Worm (Caenorhabditis elegans) whole organism, midembryonic: ENCODE data around the gene ifc-1.

Experiments used
- T22C8.4 ChIP-seq: fragments of 200-800 bp; sonication (Bioruptor generic); IDR thresholded peaks from 2 replicates; pipeline ENCODE4 v1.3.6; 2022; ENCODE audit warnings: missing genetic modification characterization, missing compliant biosample characterization
- cog-1 ChIP-seq: sonication (generic microtip); optimal IDR thresholded peaks from 2 replicates; lab custom pipeline; 2016; ENCODE audit warnings: missing genetic modification characterization, missing compliant biosample characterization
- flt-1 ChIP-seq: fragments of 200-800 bp; sonication (Bioruptor generic); IDR thresholded peaks from 2 replicates; pipeline ENCODE4 v1.3.6; 2022; ENCODE audit warnings: missing genetic modification characterization, missing compliant biosample characterization
- klf-2 ChIP-seq: fragments of 200-800 bp; sonication (Bioruptor generic); conservative IDR thresholded peaks from 2 replicates; pipeline ENCODE4 v1.3.6; 2022; ENCODE audit warnings: missing genetic modification reagents, missing genetic modification characterization, missing compliant biosample characterization
- med-1 ChIP-seq: sonication (generic microtip); optimal IDR thresholded peaks from 2 replicates; lab custom pipeline; 2017; ENCODE audit warnings: missing genetic modification characterization, mild to moderate bottlenecking, missing compliant biosample characterization, antibody characterized with exemption, missing genetic modification reagents; ENCODE audit not compliant: insufficient read depth
- ref-1 ChIP-seq: fragments of 200-800 bp; sonication (Bioruptor generic); conservative IDR thresholded peaks from 2 replicates; pipeline ENCODE4 v1.3.6; 2022; ENCODE audit warnings: missing genetic modification reagents, missing genetic modification characterization, missing compliant biosample characterization
- tab-1 ChIP-seq: fragments of 200-800 bp; sonication (Bioruptor generic); IDR thresholded peaks from 2 replicates; pipeline ENCODE4 v1.3.6; 2022; ENCODE audit warnings: missing genetic modification characterization, missing compliant biosample characterization
- ztf-23 ChIP-seq: fragments of 200-800 bp; sonication (Bioruptor generic); IDR thresholded peaks from 2 replicates; pipeline ENCODE4 v1.3.6; 2022; ENCODE audit warnings: missing genetic modification reagents, missing genetic modification characterization, missing compliant biosample characterization
- ztf-29 ChIP-seq: fragments of 200-800 bp; sonication (Bioruptor generic); IDR thresholded peaks from 2 replicates; pipeline ENCODE4 v1.3.6; 2022; ENCODE audit warnings: missing genetic modification reagents, missing genetic modification characterization, missing compliant biosample characterization

The ifc-1 gene

ce11 chrV:2881016-2881415 lies at the start of gene ifc-1:
Gene ifc-1, plus strand, starts transcription at chrV:2881393.
- TF ChIP-seq T22C8.4 (no peak), med-1 (GFP tag; lab: Kevin White, UChicago) (no peak), klf-2 (GFP tag; lab: Robert Waterston, UW) (no peak), tab-1 (GFP tag; lab: Robert Waterston, UW) (no peak), ref-1 (no peak), ztf-29 (GFP tag; lab: Robert Waterston, UW) (no peak), ztf-23 (no peak), cog-1 (tag; lab: Kevin White, UChicago) (no peak), flt-1 (GFP tag; lab: Robert Waterston, UW) (no peak)

- no peak for TF ChIP-seq T22C8.4
- no peak for TF ChIP-seq flt-1 (GFP tag; lab: Robert Waterston, UW)
- TF ChIP-seq tab-1 (GFP tag; lab: Robert Waterston, UW), result no peak
- no peak for TF ChIP-seq ref-1
- no peak for TF ChIP-seq ztf-23
- no peak for TF ChIP-seq med-1 (GFP tag; lab: Kevin White, UChicago)
- TF ChIP-seq klf-2 (GFP tag; lab: Robert Waterston, UW), result no peak
- TF ChIP-seq ztf-29 (GFP tag; lab: Robert Waterston, UW), result no peak
- TF ChIP-seq cog-1 (tag; lab: Kevin White, UChicago), result no peak
These were observed 48.5 kb upstream of the ifc-1 start, which contains the start of gene srj-50 for ce11 chrV:2832666-2833065. Gene srj-50, plus strand, starts transcription at chrV:2832966.

ce11 chrV:2836501-2836900 lies 44.7 kb upstream of the ifc-1 start, which contains the start of gene srj-45:
Gene srj-45, minus strand, starts transcription at chrV:2836601.
- no peak for TF ChIP-seq cog-1 (tag; lab: Kevin White, UChicago)

DNA sequence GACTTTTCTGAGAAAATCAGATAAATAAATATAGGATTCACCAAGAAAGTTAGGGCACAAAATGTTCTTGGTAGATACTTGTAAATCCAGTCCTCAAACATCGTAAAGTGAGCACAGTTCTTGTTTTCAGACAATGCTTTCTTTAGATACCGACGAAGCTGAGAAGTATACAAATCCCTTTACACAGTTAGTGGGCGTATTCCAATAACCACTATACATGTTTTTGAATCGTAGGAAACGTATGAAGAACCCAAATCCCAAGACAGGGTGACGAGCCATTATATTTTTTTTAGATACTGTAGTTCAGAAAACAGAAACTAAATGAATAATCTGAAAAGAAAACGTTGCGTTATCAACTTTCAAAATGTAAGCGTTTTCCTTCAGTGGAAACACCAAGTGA lies 35.4 kb upstream of the ifc-1 start, which contains the start of gene srj-44:
TSS of gene srj-44 (minus strand) at position 101 of the 400 bp plus-strand sequence.
- TF ChIP-seq ref-1, result no peak
- TF ChIP-seq ztf-23, result no peak
- no peak for TF ChIP-seq cog-1 (tag; lab: Kevin White, UChicago)
- TF ChIP-seq T22C8.4, result no peak
- TF ChIP-seq flt-1 (GFP tag; lab: Robert Waterston, UW), result no peak
- no peak for TF ChIP-seq klf-2 (GFP tag; lab: Robert Waterston, UW)
- no peak for TF ChIP-seq tab-1 (GFP tag; lab: Robert Waterston, UW)
- no peak for TF ChIP-seq med-1 (GFP tag; lab: Kevin White, UChicago)
- TF ChIP-seq ztf-29 (GFP tag; lab: Robert Waterston, UW), result no peak

DNA sequence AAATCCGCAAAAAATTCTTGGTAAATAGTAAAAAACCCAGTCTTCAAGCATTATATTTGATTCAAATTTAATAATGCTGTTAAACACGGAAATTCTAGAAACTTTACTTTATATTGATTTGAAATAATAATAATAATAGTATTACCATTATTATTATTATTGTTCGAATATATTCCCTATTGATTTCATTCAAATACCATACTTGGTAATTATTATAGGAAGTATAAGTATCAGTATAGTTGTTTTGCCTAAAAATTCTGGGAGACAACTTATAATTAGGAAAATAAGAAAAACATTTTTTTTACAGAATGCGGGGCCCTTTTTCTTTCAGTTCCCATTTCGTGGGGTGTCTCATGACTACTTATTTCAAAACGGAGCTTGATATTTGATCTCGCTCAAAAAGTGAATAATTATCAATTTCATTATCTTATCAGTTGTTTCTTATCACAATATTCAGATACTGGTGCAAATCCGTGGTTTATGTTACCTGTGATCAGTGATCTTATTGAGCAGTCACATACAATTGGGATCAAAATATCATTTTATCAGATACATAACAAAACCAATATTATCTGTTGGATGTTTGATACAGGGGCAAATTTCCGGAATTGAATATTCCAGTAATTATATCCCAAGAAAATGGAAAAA lies 32.8 kb upstream of the ifc-1 start, which contains the start of gene srj-49:
TSS of gene srj-49 (minus strand) at position 51 of the 648 bp plus-strand sequence.
- TF ChIP-seq T22C8.4, result no peak

ce11 chrV:2849071-2849470 lies 32.1 kb upstream of the ifc-1 start, which contains the start of gene ugt-53:
Gene ugt-53, plus strand, starts transcription at chrV:2849343.
- TF ChIP-seq tab-1 (GFP tag; lab: Robert Waterston, UW) (no peak), ztf-29 (GFP tag; lab: Robert Waterston, UW) (no peak), ref-1 (no peak), ztf-23 (no peak), med-1 (GFP tag; lab: Kevin White, UChicago) (no peak), klf-2 (GFP tag; lab: Robert Waterston, UW) (no peak), cog-1 (tag; lab: Kevin White, UChicago) (no peak), flt-1 (GFP tag; lab: Robert Waterston, UW) (no peak), T22C8.4 (no peak)

- TF ChIP-seq ztf-23 (no peak), klf-2 (GFP tag; lab: Robert Waterston, UW) (no peak), ref-1 (no peak), tab-1 (GFP tag; lab: Robert Waterston, UW) (no peak)
These were observed 25.7 kb upstream of the ifc-1 start, which contains the start of gene srj-57 for ce11 chrV:2855473-2855872. Gene srj-57, minus strand, starts transcription at chrV:2855573.

- no peak for TF ChIP-seq ztf-29 (GFP tag; lab: Robert Waterston, UW)
- TF ChIP-seq ztf-23, result no peak
These were observed 23.4 kb upstream of the ifc-1 start, which contains the start of gene srj-55 for ce11 chrV:2857842-2858241. Gene srj-55, minus strand, starts transcription at chrV:2857942.

- TF ChIP-seq tab-1 (GFP tag; lab: Robert Waterston, UW), result no peak
- no peak for TF ChIP-seq ztf-23
- TF ChIP-seq T22C8.4, result no peak
- no peak for TF ChIP-seq flt-1 (GFP tag; lab: Robert Waterston, UW)
- TF ChIP-seq ztf-29 (GFP tag; lab: Robert Waterston, UW), result no peak
- no peak for TF ChIP-seq med-1 (GFP tag; lab: Kevin White, UChicago)
- no peak for TF ChIP-seq ref-1
- TF ChIP-seq klf-2 (GFP tag; lab: Robert Waterston, UW), result no peak
- TF ChIP-seq cog-1 (tag; lab: Kevin White, UChicago), result no peak
These were observed 21.5 kb upstream of the ifc-1 start, which contains the start of gene srj-54 for ce11 chrV:2859738-2860137. Gene srj-54, minus strand, starts transcription at chrV:2859838.

ce11 chrV:2861505-2861904 lies 19.7 kb upstream of the ifc-1 start, which contains the start of gene srh-270:
Gene srh-270, minus strand, starts transcription at chrV:2861605.
- TF ChIP-seq T22C8.4 (no peak), flt-1 (GFP tag; lab: Robert Waterston, UW) (no peak), cog-1 (tag; lab: Kevin White, UChicago) (no peak), ztf-23 (no peak), ztf-29 (GFP tag; lab: Robert Waterston, UW) (no peak), klf-2 (GFP tag; lab: Robert Waterston, UW) (no peak), ref-1 (no peak), med-1 (GFP tag; lab: Kevin White, UChicago) (no peak), tab-1 (GFP tag; lab: Robert Waterston, UW) (no peak)
